Worm (Caenorhabditis elegans): ENCODE data around the gene C53B4.2.

The C53B4.2 gene

DNA sequence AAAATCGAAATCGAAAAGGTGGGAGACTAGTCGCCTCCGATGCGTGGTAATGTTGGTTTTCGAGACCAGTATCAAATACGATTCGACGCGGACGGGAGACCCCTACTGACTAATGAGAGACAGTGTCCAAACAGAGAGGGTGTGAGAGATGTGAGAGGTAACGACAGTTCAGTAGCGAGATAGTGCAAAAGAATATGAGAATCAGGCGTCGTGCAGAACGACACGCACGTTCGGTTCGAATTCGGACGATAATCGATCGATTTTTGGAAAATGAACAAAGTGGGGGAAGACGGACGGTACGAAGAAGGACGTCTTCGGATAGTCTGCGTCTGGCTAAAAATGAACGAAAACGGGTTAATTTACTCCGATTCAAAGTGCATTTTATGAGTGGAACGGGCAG, 44.0 kb upstream of the C53B4.2 start, which contains the start of gene D1046.16 (continued):
- TF ChIP-seq aha-1 (tag) = no peak
- TF ChIP-seq lin-15B (tag; optimal IDR thresholded peaks at IDR 0.05) = no peak
- peak in 1 of 2 experiments; percentile 46 for TF ChIP-seq mdl-1 (tag; optimal IDR thresholded peaks at IDR 0.05)
- 0 out of 2 replicates have a peak, but pooled peaks have one; percentile 43 for TF ChIP-seq hmg-1.1 (GFP tag; IDR thresholded peaks at IDR 0.05)
- no peak for TF ChIP-seq mep-1 (tag; optimal IDR thresholded peaks at IDR 0.05)
- TF ChIP-seq saeg-2 (GFP tag; IDR thresholded peaks at IDR 0.05) = no peak

DNA sequence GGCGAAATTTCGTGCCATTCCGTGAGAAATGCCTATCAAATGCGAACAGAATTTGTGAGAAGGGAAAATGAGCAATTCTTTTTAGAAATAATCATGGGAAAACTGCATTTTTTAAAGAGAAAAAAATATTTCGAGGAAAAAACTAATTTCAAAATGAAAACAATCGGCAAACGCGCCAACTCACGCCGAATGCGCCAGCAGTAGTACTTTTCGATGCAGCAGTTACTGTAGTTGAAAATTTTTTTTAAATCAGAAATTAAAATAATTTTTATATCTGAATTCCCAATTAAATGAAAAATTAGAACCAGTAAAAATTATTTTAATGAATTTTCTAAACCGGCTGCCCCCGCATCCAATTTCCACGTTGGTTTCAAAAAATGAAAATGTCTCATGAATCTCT, 42.6 kb upstream of the C53B4.2 start:
- TF ChIP-seq hif-1 (tag; optimal IDR thresholded peaks at IDR 0.05) (no peak), lin-39 (tag; optimal IDR thresholded peaks at IDR 0.05) (no peak), nhr-77 (tag; optimal IDR thresholded peaks at IDR 0.05) (no peak), snpc-1.2 (GFP tag; IDR thresholded peaks at IDR 0.05) (peak; percentile 53; the same call in 1 of the 2 replicates)

DNA sequence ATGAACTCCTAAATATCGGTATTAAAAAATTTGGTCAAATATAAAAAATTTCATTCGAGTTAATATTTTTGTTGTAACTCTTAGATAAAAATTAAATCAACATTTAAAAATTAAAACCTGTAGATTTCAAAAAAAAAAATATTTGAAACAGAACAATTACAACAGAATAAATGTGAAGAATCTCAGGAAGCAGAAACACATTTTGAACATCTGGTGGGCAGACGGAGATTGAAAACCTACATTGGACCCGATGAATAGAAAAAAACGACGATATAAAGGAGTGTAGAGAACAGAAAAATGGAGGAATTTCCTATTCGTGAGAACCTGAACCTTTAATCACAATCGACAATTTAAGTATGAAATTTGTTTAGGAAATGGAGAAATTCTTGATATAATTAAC, 41.9 kb upstream of the C53B4.2 start:
- TF ChIP-seq ztf-7 (tag; optimal IDR thresholded peaks at IDR 0.05) (no peak), attf-4 (tag; optimal IDR thresholded peaks at IDR 0.05) (no peak), F26F4.8 (GFP tag; conservative IDR thresholded peaks at IDR 0.05) (no peak), T26A8.4 (GFP tag; IDR thresholded peaks at IDR 0.05) (no peak), lin-29 (GFP tag; IDR thresholded peaks at IDR 0.05) (no peak), D1046.2 (GFP tag; IDR thresholded peaks at IDR 0.05) (no peak), lim-7 (GFP tag; IDR thresholded peaks at IDR 0.05) (no peak), dve-1 (tag; optimal IDR thresholded peaks at IDR 0.05; ENCODE audit: insufficient read depth) (no peak), madf-5 (GFP tag; IDR thresholded peaks at IDR 0.05) (no peak), zfp-3 (GFP tag; conservative IDR thresholded peaks at IDR 0.05) (no peak), dmd-8 (GFP tag; IDR thresholded peaks at IDR 0.05) (no peak), tra-1 (GFP tag; IDR thresholded peaks at IDR 0.05) (no peak), mes-2 (tag; optimal IDR thresholded peaks at IDR 0.05; ENCODE audit: poor library complexity, severe bottlenecking) (no peak), egl-43 (GFP tag; IDR thresholded peaks at IDR 0.05) (no peak), dmd-6 (GFP tag; IDR thresholded peaks at IDR 0.05) (no peak), daf-19 (GFP tag; conservative IDR thresholded peaks at IDR 0.05) (no peak), mxl-3 (GFP tag; optimal IDR thresholded peaks at IDR 0.05) (no peak)

DNA sequence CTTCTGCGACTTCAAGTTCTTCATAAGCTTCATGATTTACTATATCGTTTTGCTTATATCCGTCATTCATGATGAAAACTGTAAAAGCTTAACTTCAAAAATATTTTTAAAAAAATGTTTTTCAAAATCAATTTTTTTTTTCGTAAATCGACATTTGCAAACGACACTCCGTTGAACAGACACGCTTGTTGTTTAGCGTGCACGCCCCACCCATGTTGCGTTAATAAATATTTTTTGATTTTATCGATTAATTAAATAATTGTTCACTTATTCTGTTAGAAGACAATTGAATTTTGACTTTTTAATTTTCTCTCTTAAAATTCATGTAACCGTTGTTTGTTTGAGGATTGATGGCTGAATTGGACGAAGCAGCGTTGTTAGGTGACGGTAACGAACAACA, 40.0 kb upstream of the C53B4.2 start, which contains the start of the genes D1046.2 and cfim-2:
Gene D1046.2, minus strand, starts transcription at position 78 of the 400 bp plus-strand sequence.
Gene cfim-2, plus strand, starts transcription at position 335 of the 400 bp plus-strand sequence.
- TF ChIP-seq hlh-30 (tag; optimal IDR thresholded peaks at IDR 0.05; ENCODE audit: insufficient read depth) = peak; percentile 26
- no peak for TF ChIP-seq ctbp-1 (GFP tag; IDR thresholded peaks at IDR 0.05)
- TF ChIP-seq mes-2 (tag; optimal IDR thresholded peaks at IDR 0.05; ENCODE audit: poor library complexity, severe bottlenecking) = peak; percentile 38
- no peak for TF ChIP-seq pha-4 (GFP tag; IDR thresholded peaks at IDR 0.05)
- TF ChIP-seq pha-4 (tag; optimal IDR thresholded peaks at IDR 0.05) = no peak
- TF ChIP-seq dve-1 (tag; optimal IDR thresholded peaks at IDR 0.05; ENCODE audit: insufficient read depth) = peak; percentile 12
- TF ChIP-seq lsy-2 (tag; optimal IDR thresholded peaks at IDR 0.05) = peak in 1 of 2 experiments; percentile 57
- TF ChIP-seq T20F7.1 (GFP tag; optimal IDR thresholded peaks at IDR 0.05) = peak; percentile 97

DNA sequence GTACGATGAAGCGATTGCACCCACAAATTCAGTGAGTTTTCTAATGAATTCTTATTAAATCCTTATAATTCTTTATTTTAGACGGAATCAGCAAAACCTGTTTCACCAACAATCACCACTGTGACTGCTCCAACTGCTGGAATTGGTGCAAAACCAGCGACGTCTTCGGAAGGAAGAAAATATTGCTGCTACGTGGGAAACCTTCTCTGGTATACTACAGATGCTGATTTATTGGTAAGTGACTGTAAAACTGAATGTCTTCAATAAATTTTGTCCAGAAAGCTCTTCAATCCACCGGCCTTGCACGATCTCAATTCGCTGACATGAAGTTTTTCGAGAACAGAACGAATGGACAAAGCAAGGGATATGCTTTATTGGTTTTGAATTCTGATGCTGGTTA, 39.5 kb upstream of the C53B4.2 start:
- TF ChIP-seq aha-1 (tag) = peak; percentile 90
- TF ChIP-seq nhr-11 (tag; optimal IDR thresholded peaks at IDR 0.05) = no peak
- no peak for TF ChIP-seq F44E2.7 (GFP tag; IDR thresholded peaks at IDR 0.05)
- no peak for TF ChIP-seq spr-1 (tag; optimal IDR thresholded peaks at IDR 0.05)
- 0 out of 2 replicates have a peak, but pooled peaks have one; percentile 55 for TF ChIP-seq D1046.2 (GFP tag; IDR thresholded peaks at IDR 0.05)
- no peak for TF ChIP-seq F37D6.2 (tag; optimal IDR thresholded peaks at IDR 0.05)
